Worm (Caenorhabditis elegans): Measurements from ENCODE around the gene fbxa-111.

fbxa-111 gene

DNA sequence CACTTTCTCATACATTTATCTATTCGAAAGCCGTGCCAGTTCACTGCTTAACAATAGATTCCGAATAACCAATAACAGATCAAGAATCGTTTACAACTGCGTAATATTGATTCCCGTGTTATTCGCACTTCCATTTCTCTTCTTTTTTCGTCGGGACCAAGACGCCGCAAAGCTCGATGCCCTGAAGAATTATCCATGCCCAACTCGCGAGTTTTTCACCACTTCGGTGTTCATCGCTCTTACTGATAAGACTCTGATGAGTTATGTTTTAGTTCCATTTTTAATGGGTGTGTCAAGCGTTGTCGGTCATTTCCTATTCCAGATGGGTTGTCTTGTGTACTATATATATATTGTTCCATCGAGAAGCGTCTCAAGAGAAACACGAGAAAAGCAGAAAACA, 23.8 kb upstream of the fbxa-111 start:
- TF ChIP-seq hlh-30 (tag; optimal IDR thresholded peaks at IDR 0.05; ENCODE audit: insufficient read depth): no peak
- TF ChIP-seq pha-4 (tag; optimal IDR thresholded peaks at IDR 0.05): no peak
- TF ChIP-seq nfya-1 (tag; optimal IDR thresholded peaks at IDR 0.05): no peak
- TF ChIP-seq nhr-11 (tag; optimal IDR thresholded peaks at IDR 0.05): no peak
- TF ChIP-seq hlh-13 (GFP tag; optimal IDR thresholded peaks at IDR 0.05): no peak
- no peak for TF ChIP-seq nhr-232 (tag; optimal IDR thresholded peaks at IDR 0.05)
- TF ChIP-seq K09A11.1 (tag; optimal IDR thresholded peaks at IDR 0.05; ENCODE audit: insufficient read depth): no peak
- TF ChIP-seq tbx-2 (tag; optimal IDR thresholded peaks at IDR 0.05): no peak
- TF ChIP-seq Y22D7AL.16 (tag; optimal IDR thresholded peaks at IDR 0.05): no peak
- TF ChIP-seq sox-2 (GFP tag; IDR thresholded peaks at IDR 0.05): no peak
- no peak for TF ChIP-seq sox-4 (tag; optimal IDR thresholded peaks at IDR 0.05)
- TF ChIP-seq ztf-16 (tag; optimal IDR thresholded peaks at IDR 0.05): no peak
- no peak for TF ChIP-seq T23F11.4 (GFP tag; optimal IDR thresholded peaks at IDR 0.05)
- TF ChIP-seq pha-2 (tag; optimal IDR thresholded peaks at IDR 0.05): no peak
- TF ChIP-seq ceh-45 (GFP tag; IDR thresholded peaks at IDR 0.05): no peak
- no peak for TF ChIP-seq rnt-1 (tag; optimal IDR thresholded peaks at IDR 0.05)
- TF ChIP-seq elt-4 (tag; optimal IDR thresholded peaks at IDR 0.05): no peak

DNA sequence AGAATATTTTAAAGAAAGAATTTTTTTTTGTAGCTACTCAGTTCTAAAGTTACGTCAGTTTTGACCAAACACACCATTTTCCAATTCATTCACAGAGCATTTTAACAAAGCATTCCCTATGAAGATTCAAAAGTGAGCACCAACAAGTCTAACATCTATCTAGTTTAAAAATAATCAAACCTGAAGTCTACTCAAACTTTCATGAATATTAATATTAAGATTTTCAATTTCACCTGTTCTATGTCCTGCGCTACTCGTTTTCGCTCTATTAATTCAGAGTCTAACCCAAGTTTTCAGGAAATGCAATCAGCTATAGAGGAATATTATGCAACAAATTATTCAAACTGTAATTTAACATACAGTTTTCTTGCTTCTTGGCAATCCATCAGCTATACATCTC, 22.6 kb upstream of the fbxa-111 start, which contains the start of gene srh-119:
Gene srh-119 (plus strand): TSS at position 301 of the 400 bp plus-strand sequence.
- TF ChIP-seq pqm-1 (tag; optimal IDR thresholded peaks at IDR 0.05) (no peak), syd-9 (tag; optimal IDR thresholded peaks at IDR 0.05) (no peak), unc-3 (GFP tag; conservative IDR thresholded peaks at IDR 0.05) (no peak), unc-3 (tag; optimal IDR thresholded peaks at IDR 0.05) (no peak), che-1 (tag; optimal IDR thresholded peaks at IDR 0.05) (no peak), hlh-6 (tag; optimal IDR thresholded peaks at IDR 0.05) (no peak), pha-2 (tag; optimal IDR thresholded peaks at IDR 0.05) (no peak), pros-1 (tag; optimal IDR thresholded peaks at IDR 0.05) (no peak), ceh-30 (tag; optimal IDR thresholded peaks at IDR 0.05) (no peak), madf-2 (tag; optimal IDR thresholded peaks at IDR 0.05) (no peak), nfya-1 (tag; optimal IDR thresholded peaks at IDR 0.05) (no peak), Y22D7AL.16 (tag; optimal IDR thresholded peaks at IDR 0.05) (no peak), ama-1 (optimal IDR thresholded peaks at IDR 0.05) (no peak), ceh-14 (tag; optimal IDR thresholded peaks at IDR 0.05) (no peak), gmeb-2 (tag; optimal IDR thresholded peaks at IDR 0.05) (no peak), ceh-6 (GFP tag; optimal IDR thresholded peaks at IDR 0.05) (no peak), ceh-2 (tag; optimal IDR thresholded peaks at IDR 0.05) (no peak), rnt-1 (tag; optimal IDR thresholded peaks at IDR 0.05) (no peak)

DNA sequence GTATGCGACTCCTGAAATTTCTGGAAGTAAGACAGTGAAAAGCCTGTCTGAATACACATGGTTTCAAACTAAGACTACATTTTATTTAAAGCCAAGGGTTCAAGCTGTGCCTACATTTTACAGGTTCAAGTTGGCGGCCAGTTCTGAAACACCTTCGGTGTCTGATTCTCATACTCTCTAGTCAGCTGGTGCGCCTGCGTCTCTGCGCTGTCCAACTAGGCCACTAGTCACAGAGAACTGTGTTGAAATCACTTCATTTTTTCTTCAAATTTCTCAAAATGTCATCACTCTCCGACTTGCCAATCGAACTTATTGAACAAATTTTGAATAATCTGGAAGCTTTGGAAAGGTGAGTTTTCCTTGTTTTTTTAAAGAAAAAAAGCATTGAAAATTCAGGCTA, 17.1 kb upstream of the fbxa-111 start, which contains the start of gene fbxa-90:
Gene fbxa-90 (plus strand): TSS at position 179 of the 400 bp plus-strand sequence.
- no peak for TF ChIP-seq syd-9 (tag; optimal IDR thresholded peaks at IDR 0.05)
- no peak for TF ChIP-seq ceh-31 (tag; optimal IDR thresholded peaks at IDR 0.05)
- no peak for TF ChIP-seq sox-2 (GFP tag; IDR thresholded peaks at IDR 0.05)
- no peak for TF ChIP-seq Y22D7AL.16 (tag; optimal IDR thresholded peaks at IDR 0.05)
- TF ChIP-seq elt-4 (tag; optimal IDR thresholded peaks at IDR 0.05): no peak
- TF ChIP-seq ceh-24 (tag; optimal IDR thresholded peaks at IDR 0.05): no peak
- TF ChIP-seq ceh-2 (tag; optimal IDR thresholded peaks at IDR 0.05): no peak
- TF ChIP-seq C08G9.2 (tag; optimal IDR thresholded peaks at IDR 0.05): no peak
- no peak for TF ChIP-seq unc-86 (tag; optimal IDR thresholded peaks at IDR 0.05)
- no peak for TF ChIP-seq pros-1 (tag; optimal IDR thresholded peaks at IDR 0.05)
- TF ChIP-seq hlh-15 (tag; optimal IDR thresholded peaks at IDR 0.05): no peak
- TF ChIP-seq ama-1 (optimal IDR thresholded peaks at IDR 0.05): no peak
- TF ChIP-seq nhr-232 (tag; optimal IDR thresholded peaks at IDR 0.05): no peak
- no peak for TF ChIP-seq hlh-13 (GFP tag; optimal IDR thresholded peaks at IDR 0.05)
- no peak for TF ChIP-seq ztf-16 (tag; optimal IDR thresholded peaks at IDR 0.05)
- TF ChIP-seq tbx-7 (tag; optimal IDR thresholded peaks at IDR 0.05): no peak
- no peak for TF ChIP-seq ceh-22 (tag; optimal IDR thresholded peaks at IDR 0.05)
- no peak for TF ChIP-seq pha-2 (tag; optimal IDR thresholded peaks at IDR 0.05)
- no peak for TF ChIP-seq ceh-6 (GFP tag; optimal IDR thresholded peaks at IDR 0.05)
